Fruit fly (Drosophila melanogaster): ENCODE data around the gene CheB74a.

dm6 chr3L:17689579-17690191, 30.0 kb downstream of the CheB74a start, which contains the start of gene Ccn:
- TF ChIP-seq pan (optimal IDR thresholded peaks at IDR 0.05) (no peak), psq (optimal IDR thresholded peaks at IDR 0.05) (no peak), CG8478 (optimal IDR thresholded peaks at IDR 0.05) (no peak), Dll (optimal IDR thresholded peaks at IDR 0.05) (no peak), usp (GFP tag; optimal IDR thresholded peaks at IDR 0.05) (no peak)

Data from whole organism.